Fruit fly (Drosophila melanogaster) Kc167 (cell line): ENCODE data around the gene CG10562.

ENCODE experiments used
- Myc ChIP-seq: fragments of >200 bp; optimal IDR thresholded peaks from 2 replicates; lab custom pipeline; 2017; ENCODE audit warnings: missing external identifiers
- Sin3A ChIP-seq: fragments of >200 bp; optimal IDR thresholded peaks from 2 replicates; lab custom pipeline; 2018; ENCODE audit warnings: missing external identifiers
- h ChIP-seq: fragments of >200 bp; optimal IDR thresholded peaks from 3 replicates; lab custom pipeline; 2018; ENCODE audit warnings: missing external identifiers
- insv ChIP-seq: fragments of >200 bp; optimal IDR thresholded peaks from 3 replicates; lab custom pipeline; 2018; ENCODE audit warnings: missing external identifiers
- psq ChIP-seq: fragments of >200 bp; optimal IDR thresholded peaks from 2 replicates; lab custom pipeline; 2017; ENCODE audit warnings: missing external identifiers
- ttk ChIP-seq: sonication (Bioruptor generic); optimal IDR thresholded peaks from 2 replicates; lab custom pipeline; 2017; ENCODE audit warnings: missing external identifiers

CG10562 gene

dm6 chr3R:25312583-25312982 is 10.0 kb downstream of the CG10562 start:
- TF ChIP-seq ttk (lab: Kevin White, UChicago), result no peak
- no peak for TF ChIP-seq Myc

- TF ChIP-seq Myc, result no peak
- no peak for TF ChIP-seq psq (lab: Kevin White, UChicago)
- TF ChIP-seq ttk (lab: Kevin White, UChicago), result no peak
- no peak for TF ChIP-seq Sin3A (lab: Kevin White, UChicago)
These were observed 11.7 kb downstream of the CG10562 start, which contains the start of gene CG31099 for dm6 chr3R:25310843-25311242. Gene CG31099, minus strand, starts transcription at chr3R:25310943.

dm6 chr3R:25309175-25309574 is 13.4 kb downstream of the CG10562 start:
- no peak for TF ChIP-seq ttk (lab: Kevin White, UChicago)

- no peak for TF ChIP-seq h (lab: Kevin White, UChicago)
- TF ChIP-seq Sin3A (lab: Kevin White, UChicago), result no peak
- no peak for TF ChIP-seq Myc
- no peak for TF ChIP-seq psq (lab: Kevin White, UChicago)
- TF ChIP-seq ttk (lab: Kevin White, UChicago), result no peak
- no peak for TF ChIP-seq insv (lab: Kevin White, UChicago)
These were observed 14.3 kb downstream of the CG10562 start, which contains the start of gene CG10550 for dm6 chr3R:25308228-25308627. Gene CG10550, minus strand, starts transcription at chr3R:25308391.

- TF ChIP-seq ttk (lab: Kevin White, UChicago) (no peak), Myc (no peak), psq (lab: Kevin White, UChicago) (no peak), insv (lab: Kevin White, UChicago) (no peak), Sin3A (lab: Kevin White, UChicago) (no peak), h (lab: Kevin White, UChicago) (no peak)
These were observed 16.6 kb downstream of the CG10562 start for dm6 chr3R:25305822-25306544.

dm6 chr3R:25303857-25304440 is 18.6 kb downstream of the CG10562 start, which contains the start of gene CG31436:
Gene CG31436, plus strand, starts transcription at chr3R:25304137.
- TF ChIP-seq insv (lab: Kevin White, UChicago) (no peak), ttk (lab: Kevin White, UChicago) (no peak), psq (lab: Kevin White, UChicago) (no peak), Myc (no peak), Sin3A (lab: Kevin White, UChicago) (no peak), h (lab: Kevin White, UChicago) (no peak)

- TF ChIP-seq Myc (no peak), Sin3A (lab: Kevin White, UChicago) (no peak), insv (lab: Kevin White, UChicago) (no peak)
These were observed 20.3 kb downstream of the CG10562 start, which contains the start of gene CG31370 for dm6 chr3R:25302239-25302638. Gene CG31370, plus strand, starts transcription at chr3R:25302464.

- TF ChIP-seq Myc, result no peak
These were observed 22.0 kb downstream of the CG10562 start, which contains the start of gene CG13659 for dm6 chr3R:25300575-25300974. Gene CG13659, plus strand, starts transcription at chr3R:25300891.

dm6 chr3R:25299507-25299964 is 23.0 kb downstream of the CG10562 start, which contains the start of gene CG31288:
Gene CG31288, minus strand, starts transcription at chr3R:25299557.
- TF ChIP-seq Sin3A (lab: Kevin White, UChicago) (no peak), psq (lab: Kevin White, UChicago) (no peak), insv (lab: Kevin White, UChicago) (no peak), h (lab: Kevin White, UChicago) (no peak), ttk (lab: Kevin White, UChicago) (no peak), Myc (no peak)

- TF ChIP-seq h (lab: Kevin White, UChicago) (no peak), Myc (no peak), insv (lab: Kevin White, UChicago) (no peak), psq (lab: Kevin White, UChicago) (no peak), ttk (lab: Kevin White, UChicago) (no peak), Sin3A (lab: Kevin White, UChicago) (no peak)
These were observed 24.9 kb downstream of the CG10562 start, which contains the start of gene CG31097 for dm6 chr3R:25297678-25298077. Gene CG31097, minus strand, starts transcription at chr3R:25297778.

dm6 chr3R:25295320-25296020 is 27.1 kb downstream of the CG10562 start, which contains the start of gene CG31102:
Gene CG31102, minus strand, starts transcription at chr3R:25295594.
- TF ChIP-seq ttk (lab: Kevin White, UChicago), result no peak
- no peak for TF ChIP-seq Myc
- no peak for TF ChIP-seq insv (lab: Kevin White, UChicago)
- no peak for TF ChIP-seq Sin3A (lab: Kevin White, UChicago)
- TF ChIP-seq psq (lab: Kevin White, UChicago), result no peak
- TF ChIP-seq h (lab: Kevin White, UChicago), result no peak

- no peak for TF ChIP-seq Sin3A (lab: Kevin White, UChicago)
- TF ChIP-seq psq (lab: Kevin White, UChicago), result no peak
- TF ChIP-seq Myc, result no peak
- TF ChIP-seq ttk (lab: Kevin White, UChicago), result no peak
- TF ChIP-seq insv (lab: Kevin White, UChicago), result no peak
- no peak for TF ChIP-seq h (lab: Kevin White, UChicago)
These were observed 29.7 kb downstream of the CG10562 start, which contains the start of gene CG31098 for dm6 chr3R:25292864-25293284. Gene CG31098, minus strand, starts transcription at chr3R:25292977.
